Fruit fly (Drosophila melanogaster): Measurements from ENCODE around the gene CG32195.

dm6 chr3L:18161175-18161574 is 48.4 kb downstream of the CG32195 start:
- no peak for TF ChIP-seq h (optimal IDR thresholded peaks at IDR 0.05)
- no peak for TF ChIP-seq psq (optimal IDR thresholded peaks at IDR 0.05)
- no peak for TF ChIP-seq Sin3A (optimal IDR thresholded peaks at IDR 0.05)
- TF ChIP-seq Myc (optimal IDR thresholded peaks at IDR 0.05): no peak
- no peak for TF ChIP-seq insv (optimal IDR thresholded peaks at IDR 0.05)
- TF ChIP-seq ttk (optimal IDR thresholded peaks at IDR 0.05): no peak
